Fruit fly (Drosophila melanogaster) whole organism, embryonic: ENCODE measurements around the gene CG14013.

ENCODE experiments used
- Abd-B ChIP-seq: fragments of 200-800 bp; sonication (Bioruptor generic); optimal IDR thresholded peaks from 2 replicates; lab custom pipeline; 2018; ENCODE audit warnings: missing biosample characterization, mild to moderate bottlenecking, missing genetic modification characterization, moderate library complexity
- B-H2 ChIP-seq: fragments of 200-800 bp; sonication (Bioruptor generic); optimal IDR thresholded peaks from 2 replicates; lab custom pipeline; 2018; ENCODE audit warnings: missing biosample characterization, mild to moderate bottlenecking, missing genetic modification characterization
- CG10209 ChIP-seq: fragments of 200-800 bp; sonication (Bioruptor generic); optimal IDR thresholded peaks from 3 replicates; lab custom pipeline; 2017; ENCODE audit warnings: missing biosample characterization, mild to moderate bottlenecking, missing genetic modification characterization, missing genetic modification reagents
- CG10267 ChIP-seq: fragments of 200-800 bp; sonication (Bioruptor generic); optimal IDR thresholded peaks from 2 replicates; lab custom pipeline; 2018; ENCODE audit warnings: missing biosample characterization, mild to moderate bottlenecking, missing genetic modification characterization, moderate library complexity
- CG10543 ChIP-seq: fragments of 200-800 bp; sonication (Bioruptor generic); optimal IDR thresholded peaks from 3 replicates; lab custom pipeline; 2017; ENCODE audit warnings: missing biosample characterization, mild to moderate bottlenecking, missing genetic modification characterization, moderate library complexity
- CG12155 ChIP-seq: fragments of 200-800 bp; sonication (Bioruptor generic); optimal IDR thresholded peaks from 3 replicates; lab custom pipeline; 2016; ENCODE audit warnings: missing biosample characterization, missing genetic modification characterization
- CG13287 ChIP-seq: fragments of 200-800 bp; sonication (Bioruptor generic); IDR thresholded peaks from 2 replicates; pipeline ENCODE4 v1.3.6; 2022; ENCODE audit warnings: missing biosample characterization, missing genetic modification characterization; ENCODE audit not compliant: partially characterized antibody
- CG16863 ChIP-seq: fragments of 200-800 bp; sonication (Bioruptor generic); optimal IDR thresholded peaks from 3 replicates; lab custom pipeline; 2016; ENCODE audit warnings: missing biosample characterization, missing genetic modification characterization
- CG17612 ChIP-seq: fragments of 200-800 bp; sonication (Bioruptor generic); IDR thresholded peaks from 2 replicates; pipeline ENCODE4 v1.3.6; 2022; ENCODE audit warnings: missing biosample characterization, missing genetic modification characterization
- CG2129 ChIP-seq: fragments of 200-800 bp; sonication (Bioruptor generic); IDR thresholded peaks from 2 replicates; pipeline ENCODE4 v1.3.6; 2022; ENCODE audit warnings: missing biosample characterization, missing genetic modification characterization; ENCODE audit not compliant: partially characterized antibody
- CG3995 ChIP-seq: fragments of 200-800 bp; sonication (Bioruptor generic); optimal IDR thresholded peaks from 3 replicates; lab custom pipeline; 2016; ENCODE audit warnings: missing biosample characterization, missing genetic modification characterization
- CG4328 ChIP-seq: fragments of 200-800 bp; sonication (Bioruptor generic); optimal IDR thresholded peaks from 3 replicates; lab custom pipeline; 2017; ENCODE audit warnings: missing biosample characterization, missing genetic modification reagents, missing genetic modification characterization
- CG4730 ChIP-seq: fragments of 200-800 bp; sonication (Bioruptor generic); IDR thresholded peaks from 2 replicates; pipeline ENCODE4 v1.3.6; 2022; ENCODE audit warnings: missing biosample characterization, missing genetic modification characterization
- CG6175 ChIP-seq: fragments of 200-800 bp; sonication (Bioruptor generic); IDR thresholded peaks from 3 replicates; pipeline ENCODE4 v1.3.6; 2022; ENCODE audit warnings: missing biosample characterization, missing genetic modification characterization
- CG6791 ChIP-seq: fragments of 200-800 bp; sonication (Bioruptor generic); IDR thresholded peaks from 3 replicates; pipeline ENCODE4 v1.3.6; 2022; ENCODE audit warnings: missing biosample characterization, missing genetic modification characterization; ENCODE audit not compliant: partially characterized antibody
- CG6813 ChIP-seq: fragments of 200-800 bp; sonication (Bioruptor generic); optimal IDR thresholded peaks from 2 replicates; lab custom pipeline; 2017; ENCODE audit warnings: missing biosample characterization, missing genetic modification characterization, mild to moderate bottlenecking, moderate library complexity, missing genetic modification reagents
- CG7963 ChIP-seq: fragments of 200-800 bp; sonication (Bioruptor generic); IDR thresholded peaks from 3 replicates; pipeline ENCODE4 v1.3.6; 2022; ENCODE audit warnings: missing biosample characterization, missing genetic modification characterization; ENCODE audit not compliant: partially characterized antibody
- CoRest ChIP-seq: fragments of 200-800 bp; sonication (Bioruptor generic); optimal IDR thresholded peaks from 3 replicates; lab custom pipeline; 2018; ENCODE audit warnings: missing biosample characterization, mild to moderate bottlenecking, missing genetic modification characterization, moderate library complexity
- Doc3 ChIP-seq: fragments of 200-800 bp; sonication (Bioruptor generic); IDR thresholded peaks from 3 replicates; pipeline ENCODE4 v1.3.6; 2022; ENCODE audit warnings: missing biosample characterization, missing genetic modification characterization; ENCODE audit not compliant: partially characterized antibody
- Dref ChIP-seq: fragments of 200-800 bp; sonication (Bioruptor generic); IDR thresholded peaks from 2 replicates; pipeline ENCODE4 v1.3.6; 2022; ENCODE audit warnings: missing biosample characterization, missing genetic modification characterization
- E2f1 ChIP-seq: fragments of 200-800 bp; sonication (Bioruptor generic); IDR thresholded peaks from 2 replicates; pipeline ENCODE4 v1.3.6; 2022; ENCODE audit warnings: missing biosample characterization, missing genetic modification characterization
- Ets97D ChIP-seq: fragments of 200-800 bp; sonication (Bioruptor generic); optimal IDR thresholded peaks from 3 replicates; lab custom pipeline; 2016; ENCODE audit warnings: missing biosample characterization, missing genetic modification characterization
- Hr3 ChIP-seq: fragments of 200-800 bp; sonication (Bioruptor generic); optimal IDR thresholded peaks from 3 replicates; lab custom pipeline; 2016; ENCODE audit warnings: missing biosample characterization, missing genetic modification characterization
- Lpt ChIP-seq: fragments of >200 bp; optimal IDR thresholded peaks from 2 replicates; lab custom pipeline; 2018; ENCODE audit warnings: missing biosample characterization, missing genetic modification characterization
- NC2β ChIP-seq: fragments of 200-800 bp; sonication (Bioruptor generic); optimal IDR thresholded peaks from 2 replicates; lab custom pipeline; 2016; ENCODE audit warnings: missing biosample characterization, missing genetic modification characterization
- Spps ChIP-seq: fragments of 200-800 bp; sonication (Bioruptor generic); optimal IDR thresholded peaks from 2 replicates; lab custom pipeline; 2018; ENCODE audit warnings: missing biosample characterization, mild to moderate bottlenecking, missing genetic modification characterization
- Ssrp ChIP-seq: fragments of 200-800 bp; sonication (Bioruptor generic); optimal IDR thresholded peaks from 2 replicates; lab custom pipeline; 2018; ENCODE audit warnings: missing biosample characterization, mild to moderate bottlenecking, missing genetic modification characterization, moderate library complexity
- Tbp ChIP-seq: fragments of >200 bp; optimal IDR thresholded peaks from 2 replicates; lab custom pipeline; 2018; ENCODE audit warnings: missing biosample characterization, missing genetic modification characterization
- abd-A ChIP-seq: fragments of 200-800 bp; sonication (Bioruptor generic); optimal IDR thresholded peaks from 3 replicates; lab custom pipeline; 2019; ENCODE audit warnings: missing biosample characterization, mild to moderate bottlenecking, missing genetic modification characterization, moderate library complexity
- ash1 ChIP-seq: fragments of 200-800 bp; sonication (Bioruptor generic); optimal IDR thresholded peaks from 2 replicates; lab custom pipeline; 2018; ENCODE audit warnings: missing biosample characterization, mild to moderate bottlenecking, missing genetic modification characterization
- ato ChIP-seq: fragments of 200-800 bp; sonication (Bioruptor generic); IDR thresholded peaks from 2 replicates; pipeline ENCODE4 v1.3.6; 2022; ENCODE audit warnings: missing biosample characterization, missing genetic modification characterization; ENCODE audit not compliant: partially characterized antibody
- chm ChIP-seq: fragments of 200-800 bp; sonication (Bioruptor generic); IDR thresholded peaks from 2 replicates; pipeline ENCODE4 v1.3.6; 2022; ENCODE audit warnings: missing biosample characterization, missing genetic modification characterization
- corto ChIP-seq: fragments of 200-800 bp; sonication (Bioruptor generic); optimal IDR thresholded peaks from 2 replicates; lab custom pipeline; 2016; ENCODE audit warnings: missing biosample characterization, mild to moderate bottlenecking, missing genetic modification characterization, moderate library complexity
- esg ChIP-seq: fragments of 200-800 bp; sonication (Bioruptor generic); conservative IDR thresholded peaks from 2 replicates; pipeline ENCODE4 v1.3.6; 2022; ENCODE audit warnings: missing biosample characterization, missing genetic modification characterization
- gsb-n ChIP-seq: fragments of 200-800 bp; sonication (Bioruptor generic); optimal IDR thresholded peaks from 3 replicates; lab custom pipeline; 2018; ENCODE audit warnings: missing biosample characterization, mild to moderate bottlenecking, missing genetic modification characterization
- hb ChIP-seq: fragments of 200-800 bp; sonication (Bioruptor generic); IDR thresholded peaks from 3 replicates; pipeline ENCODE4 v1.3.6; 2022; ENCODE audit warnings: missing biosample characterization, missing genetic modification characterization; ENCODE audit not compliant: partially characterized antibody
- hkb ChIP-seq, 2 experiments: fragments of 200-800 bp in 1 of 2; fragments of >200 bp in 1 of 2; sonication (Bioruptor generic) in 1 of 2; IDR thresholded peaks in 1 of 2; optimal IDR thresholded peaks in 1 of 2; 2 replicates each; pipeline versions ENCODE4 v1.3.6 to Lab custom; 2017 to 2022; ENCODE audit warnings: missing biosample characterization in 1 of 2, missing genetic modification characterization in 1 of 2
- mirr ChIP-seq: fragments of 200-800 bp; sonication (Bioruptor generic); optimal IDR thresholded peaks from 3 replicates; lab custom pipeline; 2018; ENCODE audit warnings: missing biosample characterization, mild to moderate bottlenecking, missing genetic modification characterization
- phol ChIP-seq: fragments of 200-800 bp; sonication (Bioruptor generic); optimal IDR thresholded peaks from 3 replicates; lab custom pipeline; 2018; ENCODE audit warnings: missing biosample characterization, mild to moderate bottlenecking, missing genetic modification characterization, moderate library complexity
- pros ChIP-seq: fragments of 200-800 bp; sonication (Bioruptor generic); optimal IDR thresholded peaks from 3 replicates; lab custom pipeline; 2019; ENCODE audit warnings: missing biosample characterization, mild to moderate bottlenecking, missing genetic modification characterization, moderate library complexity
- run ChIP-seq: fragments of 200-800 bp; sonication (Bioruptor generic); optimal IDR thresholded peaks from 3 replicates; lab custom pipeline; 2018; ENCODE audit warnings: missing biosample characterization, mild to moderate bottlenecking, missing genetic modification characterization
- shn ChIP-seq: fragments of 200-800 bp; sonication (Bioruptor generic); optimal IDR thresholded peaks from 3 replicates; lab custom pipeline; 2016; ENCODE audit warnings: missing biosample characterization, missing genetic modification characterization
- slou ChIP-seq: fragments of 200-800 bp; sonication (Bioruptor generic); optimal IDR thresholded peaks from 3 replicates; lab custom pipeline; 2016; ENCODE audit warnings: missing biosample characterization, missing genetic modification characterization
- sqz ChIP-seq: fragments of 200-800 bp; sonication (Bioruptor generic); optimal IDR thresholded peaks from 3 replicates; lab custom pipeline; 2018; ENCODE audit warnings: missing biosample characterization, mild to moderate bottlenecking, missing genetic modification characterization
- stc ChIP-seq: fragments of 200-800 bp; sonication (Bioruptor generic); IDR thresholded peaks from 2 replicates; pipeline ENCODE4 v1.3.6; 2022; ENCODE audit warnings: missing biosample characterization, missing genetic modification characterization
- trem ChIP-seq: fragments of 200-800 bp; optimal IDR thresholded peaks from 3 replicates; lab custom pipeline; 2019; ENCODE audit warnings: missing biosample characterization, mild to moderate bottlenecking, missing genetic modification characterization, moderate library complexity
- tup ChIP-seq: fragments of 200-800 bp; sonication (Bioruptor generic); optimal IDR thresholded peaks from 2 replicates; lab custom pipeline; 2016; ENCODE audit warnings: missing biosample characterization, mild to moderate bottlenecking, missing genetic modification characterization, moderate library complexity
- z ChIP-seq: fragments of 200-800 bp; sonication (Bioruptor generic); IDR thresholded peaks from 3 replicates; pipeline ENCODE4 v1.3.6; 2022; ENCODE audit warnings: missing biosample characterization, missing genetic modification characterization

The CG14013 gene

dm6 chr2L:5541935-5542685 is 11.5 kb downstream of the CG14013 start, which contains the start of the genes Hel25E and Lam (continued):
- TF ChIP-seq CG10543: no peak
- no peak for TF ChIP-seq chm (GFP tag; lab: Robert Waterston, UW)
- TF ChIP-seq hkb (optimal IDR thresholded peaks at IDR 0.05; lab: Kevin White, UChicago): peak; percentile 69
- TF ChIP-seq hkb (GFP tag; IDR thresholded peaks at IDR 0.05; lab: Robert Waterston, UW): no peak
- no peak for TF ChIP-seq CG6175 (GFP tag; lab: Robert Waterston, UW)
- TF ChIP-seq gsb-n (tag; lab: Kevin White, UChicago): no peak
- peak; percentile 95 for TF ChIP-seq CG13287
- no peak for TF ChIP-seq pros (GFP tag; lab: Kevin White, UChicago)
- TF ChIP-seq Ets97D (GFP tag; lab: Kevin White, UChicago): peak; percentile 82
- no peak for TF ChIP-seq z (GFP tag; lab: Robert Waterston, UW)
- TF ChIP-seq E2f1 (GFP tag; lab: Robert Waterston, UW): peak; percentile 14; the same call in 1 of the 2 replicates
- no peak for TF ChIP-seq corto (GFP tag; lab: Kevin White, UChicago)
- TF ChIP-seq CG4730: no peak
- TF ChIP-seq Ssrp: no peak
- no peak for TF ChIP-seq CG12155 (GFP tag; lab: Kevin White, UChicago)
- TF ChIP-seq NC2β (GFP tag; lab: Kevin White, UChicago): peak; percentile 60
- peak; percentile 87 for TF ChIP-seq CG2129 (GFP tag; lab: Robert Waterston, UW)
- TF ChIP-seq B-H2 (GFP tag; lab: Kevin White, UChicago): no peak
- no peak for TF ChIP-seq CG16863 (GFP tag; lab: Kevin White, UChicago)
- TF ChIP-seq CoRest (tag; lab: Kevin White, UChicago): peak; percentile 3
- peak; percentile 18 for TF ChIP-seq Spps
- TF ChIP-seq Dref (GFP tag; lab: Robert Waterston, UW): peak; percentile 81
- peak; percentile 83 for TF ChIP-seq ato (GFP tag; lab: Robert Waterston, UW)
- TF ChIP-seq Lpt: no peak
- peak; percentile 49 for TF ChIP-seq CG3995
- TF ChIP-seq trem (tag; lab: Kevin White, UChicago): peak; percentile 81
- TF ChIP-seq esg (GFP tag; lab: Robert Waterston, UW): no peak
- TF ChIP-seq sqz (GFP tag; lab: Kevin White, UChicago): no peak
- TF ChIP-seq Doc3 (GFP tag; lab: Robert Waterston, UW): peak; percentile 87
- no peak for TF ChIP-seq Abd-B
- no peak for TF ChIP-seq slou
- peak; percentile 81 for TF ChIP-seq CG6791 (GFP tag; lab: Robert Waterston, UW)
- TF ChIP-seq CG4328 (GFP tag; lab: Kevin White, UChicago): no peak
- TF ChIP-seq CG17612 (GFP tag; lab: Robert Waterston, UW): no peak
- TF ChIP-seq mirr (GFP tag; lab: Kevin White, UChicago): no peak
- TF ChIP-seq CG7963 (GFP tag; lab: Robert Waterston, UW): peak; percentile 54; the same call in 2 of the 3 replicates
- peak; percentile 79; the same call in 2 of the 3 replicates for TF ChIP-seq hb (GFP tag; lab: Robert Waterston, UW)
- TF ChIP-seq run (tag; lab: Kevin White, UChicago): no peak
- no peak for TF ChIP-seq CG6813
- peak; percentile 69 for TF ChIP-seq CG10267 (tag; lab: Kevin White, UChicago)
- TF ChIP-seq phol (tag; lab: Kevin White, UChicago): peak; percentile 96
- TF ChIP-seq CG10209: no peak
- no peak for TF ChIP-seq ash1 (GFP tag; lab: Kevin White, UChicago)
- TF ChIP-seq Tbp (GFP tag; lab: Kevin White, UChicago): no peak
- TF ChIP-seq abd-A (tag; lab: Kevin White, UChicago): no peak
- TF ChIP-seq stc: no peak
- TF ChIP-seq tup (GFP tag; lab: Kevin White, UChicago): no peak
- peak; percentile 91 for TF ChIP-seq Hr3 (GFP tag; lab: Kevin White, UChicago)
- no peak for TF ChIP-seq shn (GFP tag; lab: Kevin White, UChicago)
